Worm (Caenorhabditis elegans) whole organism, L4 larva: Measurements from ENCODE around the gene F42A9.6.

Experiments used
- F26F4.8 ChIP-seq: fragments of 200-800 bp; sonication (Bioruptor generic); conservative IDR thresholded peaks from 2 replicates; pipeline ENCODE4 v1.3.6; 2022; ENCODE audit warnings: missing genetic modification characterization, missing compliant biosample characterization
- F49E8.2 ChIP-seq: sonication (generic microtip); optimal IDR thresholded peaks from 2 replicates; lab custom pipeline; 2016; ENCODE audit warnings: missing compliant biosample characterization, mild to moderate bottlenecking, missing genetic modification characterization, borderline replicate concordance
- R02D3.7 ChIP-seq: fragments of 150-350 bp; sonication (generic microtip); optimal IDR thresholded peaks from 3 replicates; lab custom pipeline; 2014; ENCODE audit warnings: missing biosample characterization, missing genetic modification characterization
- T20F7.1 ChIP-seq: fragments of 200-800 bp; sonication (Bioruptor generic); optimal IDR thresholded peaks from 2 replicates; lab custom pipeline; 2018; ENCODE audit warnings: mild to moderate bottlenecking, missing genetic modification characterization, missing compliant biosample characterization
- aha-1 ChIP-seq: fragments of 150-350 bp; peaks from one replicate; lab custom pipeline; 2014; ENCODE audit warnings: missing biosample characterization, missing genetic modification characterization
- ceh-20 ChIP-seq: fragments of 200-800 bp; sonication (Bioruptor generic); IDR thresholded peaks from 2 replicates; pipeline ENCODE4 v1.3.6; 2022; ENCODE audit warnings: missing genetic modification reagents, missing genetic modification characterization, missing compliant biosample characterization
- ceh-32 ChIP-seq: sonication (generic microtip); optimal IDR thresholded peaks from 2 replicates; lab custom pipeline; 2016; ENCODE audit warnings: mild to moderate bottlenecking, missing genetic modification characterization, missing compliant biosample characterization; ENCODE audit not compliant: poor library complexity
- ces-1 ChIP-seq: fragments of 150-350 bp; sonication (generic microtip); optimal IDR thresholded peaks from 4 replicates; lab custom pipeline; 2014; ENCODE audit warnings: missing biosample characterization, missing genetic modification reagents, missing genetic modification characterization
- daf-12 ChIP-seq: fragments of 150-350 bp; optimal IDR thresholded peaks from 2 replicates; lab custom pipeline; 2014; ENCODE audit warnings: missing biosample characterization, missing genetic modification reagents, missing genetic modification characterization
- daf-16 ChIP-seq, 3 experiments: sonication (generic microtip); optimal IDR thresholded peaks; 2 replicates each; lab custom pipeline; 2016 to 2017; ENCODE audit warnings: missing genetic modification characterization in 3 of 3, missing genetic modification reagents in 3 of 3, mild to moderate bottlenecking in 2 of 3, missing compliant biosample characterization in 2 of 3, missing biosample characterization in 1 of 3, moderate library complexity in 1 of 3
- dmd-8 ChIP-seq: fragments of 200-800 bp; sonication (Bioruptor generic); IDR thresholded peaks from 2 replicates; pipeline ENCODE4 v1.3.6; 2022; ENCODE audit warnings: missing genetic modification characterization, missing compliant biosample characterization
- dmd-9 ChIP-seq: fragments of 200-800 bp; sonication (Bioruptor generic); IDR thresholded peaks from 2 replicates; pipeline ENCODE4 v1.3.6; 2022; ENCODE audit warnings: missing genetic modification reagents, missing genetic modification characterization, missing compliant biosample characterization
- dpl-1 ChIP-seq: fragments of 150-350 bp; optimal IDR thresholded peaks from 2 replicates; lab custom pipeline; 2014; ENCODE audit warnings: missing biosample characterization, missing genetic modification reagents, missing genetic modification characterization
- duxl-1 ChIP-seq: sonication (generic microtip); optimal IDR thresholded peaks from 2 replicates; lab custom pipeline; 2016; ENCODE audit warnings: mild to moderate bottlenecking, missing genetic modification characterization, moderate library complexity, missing compliant biosample characterization; ENCODE audit not compliant: poor library complexity
- dve-1 ChIP-seq: sonication (generic microtip); optimal IDR thresholded peaks from 2 replicates; lab custom pipeline; 2017; ENCODE audit warnings: antibody characterized with exemption, mild to moderate bottlenecking, missing genetic modification characterization, missing compliant biosample characterization; ENCODE audit not compliant: insufficient read depth
- egl-43 ChIP-seq: fragments of 200-800 bp; sonication (Bioruptor generic); IDR thresholded peaks from 2 replicates; pipeline ENCODE4 v1.3.6; 2022; ENCODE audit warnings: missing genetic modification reagents, missing genetic modification characterization, missing compliant biosample characterization
- gei-8 ChIP-seq: fragments of 200-800 bp; sonication (Bioruptor generic); optimal IDR thresholded peaks from 2 replicates; lab custom pipeline; 2018; ENCODE audit warnings: mild to moderate bottlenecking, missing genetic modification characterization, missing compliant biosample characterization
- hif-1 ChIP-seq, 2 experiments: sonication (generic microtip); optimal IDR thresholded peaks; 2 replicates each; lab custom pipeline; 2016 to 2017; ENCODE audit warnings: missing compliant biosample characterization in 2 of 2, missing genetic modification characterization in 2 of 2, missing genetic modification reagents in 2 of 2, missing genotype in 2 of 2, mild to moderate bottlenecking in 1 of 2
- hlh-11 ChIP-seq: fragments of 200-800 bp; sonication (Bioruptor generic); optimal IDR thresholded peaks from 2 replicates; lab custom pipeline; 2018; ENCODE audit warnings: mild to moderate bottlenecking, missing genetic modification characterization, missing compliant biosample characterization
- hmg-1.1 ChIP-seq: fragments of 200-800 bp; sonication (Bioruptor generic); IDR thresholded peaks from 2 replicates; pipeline ENCODE4 v1.3.6; 2022; ENCODE audit warnings: missing genetic modification reagents, missing genetic modification characterization, missing compliant biosample characterization
- lin-1 ChIP-seq: fragments of 200-800 bp; sonication (Bioruptor generic); IDR thresholded peaks from 2 replicates; pipeline ENCODE4 v1.3.6; 2022; ENCODE audit warnings: missing genetic modification reagents, missing genetic modification characterization, missing compliant biosample characterization
- lin-38 ChIP-seq: fragments of 200-800 bp; sonication (Bioruptor generic); IDR thresholded peaks from 2 replicates; pipeline ENCODE4 v1.3.6; 2022; ENCODE audit warnings: missing genetic modification reagents, missing genetic modification characterization, missing compliant biosample characterization
- lin-39 ChIP-seq: fragments of 150-350 bp; optimal IDR thresholded peaks from 2 replicates; lab custom pipeline; 2014; ENCODE audit warnings: missing biosample characterization, missing genetic modification reagents, missing genetic modification characterization
- lsy-2 ChIP-seq, 2 experiments: fragments of 150-350 bp in 1 of 2; sonication (generic microtip) in 1 of 2; optimal IDR thresholded peaks; 2 replicates each; lab custom pipeline; 2014 to 2017; ENCODE audit warnings: missing biosample characterization in 2 of 2, missing genetic modification characterization in 2 of 2
- mep-1 ChIP-seq: fragments of 150-350 bp; sonication (generic microtip); optimal IDR thresholded peaks from 3 replicates; lab custom pipeline; 2014; ENCODE audit warnings: missing biosample characterization, missing genetic modification characterization
- mes-2 ChIP-seq: sonication (generic microtip); optimal IDR thresholded peaks from 2 replicates; lab custom pipeline; 2016; ENCODE audit warnings: missing genotype, mild to moderate bottlenecking, missing genetic modification characterization, missing compliant biosample characterization; ENCODE audit not compliant: poor library complexity, severe bottlenecking
- mxl-2 ChIP-seq: fragments of 200-800 bp; sonication (Bioruptor generic); conservative IDR thresholded peaks from 2 replicates; pipeline ENCODE4 v1.3.6; 2022; ENCODE audit warnings: missing genetic modification reagents, missing genetic modification characterization, missing compliant biosample characterization
- mxl-3 ChIP-seq: fragments of 200-800 bp; sonication (Bioruptor generic); optimal IDR thresholded peaks from 2 replicates; lab custom pipeline; 2018; ENCODE audit warnings: mild to moderate bottlenecking, missing genetic modification characterization, missing compliant biosample characterization
- nhr-11 ChIP-seq: fragments of 150-350 bp; optimal IDR thresholded peaks from 2 replicates; lab custom pipeline; 2014; ENCODE audit warnings: missing biosample characterization, missing genetic modification characterization
- nhr-237 ChIP-seq: sonication (generic microtip); optimal IDR thresholded peaks from 2 replicates; lab custom pipeline; 2017; ENCODE audit warnings: missing biosample characterization, missing genetic modification characterization
- nhr-25 ChIP-seq: sonication (generic microtip); optimal IDR thresholded peaks from 2 replicates; lab custom pipeline; 2017; ENCODE audit warnings: missing genetic modification characterization, mild to moderate bottlenecking, missing compliant biosample characterization, antibody characterized with exemption, moderate library complexity, borderline replicate concordance; ENCODE audit not compliant: insufficient read depth
- nhr-28 ChIP-seq: fragments of 150-350 bp; optimal IDR thresholded peaks from 2 replicates; lab custom pipeline; 2014; ENCODE audit warnings: missing biosample characterization, missing genetic modification characterization
- nhr-6 ChIP-seq: fragments of 150-350 bp; optimal IDR thresholded peaks from 2 replicates; lab custom pipeline; 2014; ENCODE audit warnings: missing biosample characterization, missing genetic modification characterization
- nhr-76 ChIP-seq: fragments of 150-350 bp; optimal IDR thresholded peaks from 2 replicates; lab custom pipeline; 2014; ENCODE audit warnings: missing biosample characterization, missing genetic modification characterization
- nhr-77 ChIP-seq: fragments of 150-350 bp; optimal IDR thresholded peaks from 2 replicates; lab custom pipeline; 2014; ENCODE audit warnings: missing biosample characterization, missing genetic modification characterization
- pha-4 ChIP-seq, 2 experiments: fragments of 150-350 bp in 1 of 2; fragments of 200-800 bp in 1 of 2; sonication (Bioruptor generic) in 1 of 2; IDR thresholded peaks in 1 of 2; optimal IDR thresholded peaks in 1 of 2; 2 replicates each; pipeline versions ENCODE4 v1.3.6 to Lab custom; 2014 to 2022; ENCODE audit warnings: missing genetic modification characterization in 2 of 2, missing genetic modification reagents in 2 of 2, missing biosample characterization in 1 of 2, missing compliant biosample characterization in 1 of 2
- spr-1 ChIP-seq: sonication (generic microtip); optimal IDR thresholded peaks from 2 replicates; lab custom pipeline; 2016; ENCODE audit warnings: mild to moderate bottlenecking, missing genetic modification characterization, missing compliant biosample characterization
- unc-130 ChIP-seq: sonication (generic microtip); optimal IDR thresholded peaks from 2 replicates; lab custom pipeline; 2016; ENCODE audit warnings: missing genetic modification reagents, missing genetic modification characterization, missing compliant biosample characterization
- unc-62 ChIP-seq, 3 experiments: fragments of 150-350 bp in 1 of 3; sonication (generic microtip); optimal IDR thresholded peaks in 2 of 3; peaks in 1 of 3; 1 replicate in 1 of 3; 2 replicates in 2 of 3; lab custom pipeline; 2014 to 2017; ENCODE audit warnings: missing biosample characterization in 3 of 3, missing genetic modification characterization in 3 of 3, missing genetic modification reagents in 3 of 3, missing genotype in 1 of 3
- vab-7 ChIP-seq: fragments of 200-800 bp; sonication (Bioruptor generic); IDR thresholded peaks from 2 replicates; pipeline ENCODE4 v1.3.6; 2022; ENCODE audit warnings: missing genetic modification reagents, missing genetic modification characterization, missing compliant biosample characterization
- zag-1 ChIP-seq: fragments of 150-350 bp; optimal IDR thresholded peaks from 2 replicates; lab custom pipeline; 2014; ENCODE audit warnings: missing biosample characterization, missing genetic modification characterization
- ztf-11 ChIP-seq: fragments of 150-350 bp; optimal IDR thresholded peaks from 2 replicates; lab custom pipeline; 2014; ENCODE audit warnings: missing biosample characterization, missing genetic modification characterization
- ztf-7 ChIP-seq: fragments of 150-350 bp; optimal IDR thresholded peaks from 2 replicates; lab custom pipeline; 2014; ENCODE audit warnings: missing biosample characterization, missing genetic modification characterization

Gene F42A9.6

ce11 chrIV:8615314-8615713 is 6.3 kb downstream of the F42A9.6 start:
- TF ChIP-seq daf-12 (no peak), ceh-32 (no peak), ztf-7 (tag; lab: Kevin White, UChicago) (no peak), unc-62 (GFP tag; optimal IDR thresholded peaks at IDR 0.05 in 1 of 2; lab: Kevin White, UChicago) (peak in 1 of 2 experiments; percentile 91), unc-62 (tag; optimal IDR thresholded peaks at IDR 0.05; lab: Kevin White, UChicago) (no peak), aha-1 (tag; lab: Kevin White, UChicago) (peak; percentile 13), nhr-25 (tag; lab: Kevin White, UChicago) (no peak), spr-1 (tag; lab: Kevin White, UChicago) (no peak), R02D3.7 (tag; lab: Kevin White, UChicago) (no peak), unc-130 (no peak)

ce11 chrIV:8617047-8617446 is 8.0 kb downstream of the F42A9.6 start, which contains the start of the genes F42A9.7 and F42A9.3:
Gene F42A9.7 (minus strand): TSS chrIV:8617147.
Gene F42A9.3 (plus strand): TSS chrIV:8617260.
- TF ChIP-seq ceh-20 (GFP tag; lab: Robert Waterston, UW) (no peak), hmg-1.1 (no peak), mes-2 (no peak), hif-1 (tag; optimal IDR thresholded peaks at IDR 0.05; lab: Kevin White, UChicago) (no peak), T20F7.1 (no peak), gei-8 (no peak), lin-1 (GFP tag; lab: Robert Waterston, UW) (no peak), F49E8.2 (tag; lab: Kevin White, UChicago) (no peak), nhr-76 (tag; lab: Kevin White, UChicago) (no peak), dve-1 (tag; lab: Kevin White, UChicago) (no peak), mxl-2 (no peak), dmd-8 (GFP tag; lab: Robert Waterston, UW) (no peak), lin-39 (tag; lab: Kevin White, UChicago) (no peak), egl-43 (GFP tag; lab: Robert Waterston, UW) (no peak), daf-12 (no peak), ces-1 (no peak), nhr-237 (tag; lab: Kevin White, UChicago) (no peak), zag-1 (tag; lab: Kevin White, UChicago) (no peak), lin-38 (GFP tag; lab: Robert Waterston, UW) (no peak), F26F4.8 (no peak)

DNA sequence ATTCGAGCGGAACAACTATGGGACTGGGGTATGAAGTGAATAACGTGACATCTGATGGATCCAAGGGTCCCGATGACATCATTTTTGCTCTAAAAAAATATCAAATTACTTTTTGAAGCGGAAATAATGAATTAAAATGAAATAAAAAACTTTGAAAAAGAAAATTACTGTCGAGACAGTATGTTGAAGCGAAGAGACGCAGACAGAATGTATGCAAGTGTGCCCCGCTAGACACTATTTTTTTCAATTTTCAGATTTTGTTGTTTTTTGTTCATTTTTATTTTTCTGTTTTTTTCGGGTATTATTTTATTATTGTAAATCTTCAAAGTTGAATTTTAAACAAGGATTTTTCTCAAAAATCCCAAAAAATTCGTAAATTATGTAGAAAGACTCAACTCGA is 9.7 kb downstream of the F42A9.6 start, which contains the start of gene F42A9.8:
Gene F42A9.8, minus strand, starts transcription at position 88 of the 400 bp plus-strand sequence.
- no peak for TF ChIP-seq mes-2
- TF ChIP-seq lin-38 (GFP tag; lab: Robert Waterston, UW), result peak; percentile 56

DNA sequence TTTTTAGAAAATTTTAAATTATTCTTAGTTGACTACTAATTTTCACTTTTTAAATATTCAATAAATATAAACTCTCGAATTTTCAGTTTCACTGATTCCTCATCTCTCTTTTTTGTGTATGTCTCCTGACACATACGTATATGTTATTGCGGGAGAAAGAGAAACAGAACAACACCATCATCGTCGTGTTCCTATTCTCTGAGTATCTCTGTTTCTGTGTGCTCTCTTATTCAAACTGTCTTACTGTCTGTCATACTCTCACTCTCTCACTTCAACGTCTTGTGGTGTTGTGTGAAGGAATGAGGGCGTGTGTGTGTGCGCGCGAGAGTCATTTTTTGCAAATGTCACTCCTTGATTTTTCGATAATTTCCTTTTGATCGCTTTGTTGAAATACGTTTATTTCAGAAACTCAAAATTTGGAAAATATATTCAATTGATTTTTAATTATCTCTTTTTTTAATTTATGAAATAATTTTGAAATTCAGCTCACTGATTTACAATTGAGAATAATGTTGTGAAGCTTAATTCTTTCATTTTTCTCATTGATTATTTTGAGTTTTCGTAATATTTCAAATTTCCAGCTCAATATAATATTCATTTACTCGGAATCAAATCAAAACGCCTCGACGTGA is 11.2 kb downstream of the F42A9.6 start, which contains the start of gene lin-49:
Gene lin-49, plus strand, starts transcription at position 582 of the 632 bp plus-strand sequence.
- TF ChIP-seq ztf-11 (tag; lab: Kevin White, UChicago) (no peak), daf-16 (GFP tag; optimal IDR thresholded peaks at IDR 0.05; lab: Kevin White, UChicago) (peak in 1 of 2 experiments; percentile 79), daf-16 (tag; optimal IDR thresholded peaks at IDR 0.05; lab: Kevin White, UChicago) (peak; percentile 80), R02D3.7 (tag; lab: Kevin White, UChicago) (no peak), hmg-1.1 (peak; percentile 81), nhr-11 (tag; lab: Kevin White, UChicago) (peak; percentile 7), dve-1 (tag; lab: Kevin White, UChicago) (peak; percentile 87), hlh-11 (peak; percentile 86), mep-1 (tag; lab: Kevin White, UChicago) (peak; percentile 88), nhr-28 (tag; lab: Kevin White, UChicago) (peak; percentile 84), vab-7 (no peak), ztf-7 (tag; lab: Kevin White, UChicago) (peak; percentile 15), mes-2 (peak; percentile 67), dmd-9 (GFP tag; lab: Robert Waterston, UW) (no peak), lsy-2 (tag; optimal IDR thresholded peaks at IDR 0.05; lab: Kevin White, UChicago) (peak; percentile 43 to 82), duxl-1 (no peak), T20F7.1 (peak; percentile 58), nhr-6 (tag; lab: Kevin White, UChicago) (peak; percentile 76), dpl-1 (GFP tag; lab: Kevin White, UChicago) (peak; percentile 40), nhr-77 (peak; percentile 62), pha-4 (GFP tag; IDR thresholded peaks at IDR 0.05; lab: Robert Waterston, UW) (no peak), pha-4 (tag; optimal IDR thresholded peaks at IDR 0.05; lab: Kevin White, UChicago) (peak; percentile 65), mxl-3 (GFP tag; lab: Kevin White, UChicago) (peak; percentile 68)
